Comparison of ENCODE assay signal across 3 fruit fly cellular contexts in genomic region chr3R:7188697-7189096, dm6.
TF ChIP-seq lines count a peak whose summit lies in the region.

No protein-coding gene starts in this region.

- TF ChIP-seq CTCF in whole organism, embryonic (GFP tag; optimal IDR thresholded peaks at IDR 0.05; lab: Kevin White, UChicago) = no peak

TF ChIP-seq in whole organism, adult, 20 proteins besides CTCF, POLR2A, EP300 and RAD21:
- TF ChIP-seq kay (GFP tag; lab: Kevin White, UChicago; ENCODE audit: borderline replicate concordance) = peak; percentile 67
- TF ChIP-seq CG5204 (GFP tag; optimal IDR thresholded peaks at IDR 0.05; lab: Kevin White, UChicago) = no peak

TF ChIP-seq in whole organism, embryonic, 481 proteins besides CTCF, POLR2A, EP300 and RAD21:
- TF ChIP-seq HmgZ (tag; optimal IDR thresholded peaks at IDR 0.05; lab: Kevin White, UChicago) (no peak), Awh (GFP tag; IDR thresholded peaks at IDR 0.05; lab: Robert Waterston, UW) (peak; percentile 54; the same call in 1 of the 2 replicates)

TF ChIP-seq in whole organism, prepupa, 60 proteins besides CTCF, POLR2A, EP300 and RAD21:
- TF ChIP-seq topi (GFP tag; optimal IDR thresholded peaks at IDR 0.05; lab: Kevin White, UChicago) = peak; percentile 6
- TF ChIP-seq svp (GFP tag; lab: Kevin White, UChicago) = peak; percentile 67
- no peak for TF ChIP-seq cyc (GFP tag; optimal IDR thresholded peaks at IDR 0.05; lab: Kevin White, UChicago)
